Fruit fly (Drosophila melanogaster) whole organism, embryonic: ENCODE data around the gene CG10467.

Source experiments
- CG15011 ChIP-seq: fragments of 200-800 bp; sonication (Bioruptor generic); optimal IDR thresholded peaks from 3 replicates; lab custom pipeline; 2018; ENCODE audit warnings: missing biosample characterization, mild to moderate bottlenecking, missing genetic modification characterization
- CG16863 ChIP-seq: fragments of 200-800 bp; sonication (Bioruptor generic); optimal IDR thresholded peaks from 3 replicates; lab custom pipeline; 2016; ENCODE audit warnings: missing biosample characterization, missing genetic modification characterization
- CG5953 ChIP-seq: fragments of 200-800 bp; sonication (Bioruptor generic); IDR thresholded peaks from 2 replicates; pipeline ENCODE4 v1.3.6; 2022; ENCODE audit warnings: missing biosample characterization, missing genetic modification characterization
- Dfd ChIP-seq, 2 experiments: fragments of >200 bp; optimal IDR thresholded peaks; 2 replicates each; lab custom pipeline; 2017; ENCODE audit warnings: missing biosample characterization in 2 of 2, missing genetic modification characterization in 2 of 2
- HHEX ChIP-seq: fragments of 200-800 bp; sonication (Bioruptor generic); optimal IDR thresholded peaks from 3 replicates; lab custom pipeline; 2017; ENCODE audit warnings: missing biosample characterization, mild to moderate bottlenecking, missing genetic modification characterization, missing genetic modification reagents
- Mrtf ChIP-seq: fragments of 200-800 bp; sonication (Bioruptor generic); IDR thresholded peaks from 3 replicates; pipeline ENCODE4 v1.3.6; 2022; ENCODE audit warnings: missing biosample characterization, missing genetic modification characterization
- Sox102F ChIP-seq: fragments of 200-800 bp; sonication (Bioruptor generic); optimal IDR thresholded peaks from 2 replicates; lab custom pipeline; 2018; ENCODE audit warnings: missing biosample characterization, mild to moderate bottlenecking, missing genetic modification characterization, moderate library complexity
- exex ChIP-seq: fragments of 200-800 bp; sonication (Bioruptor generic); optimal IDR thresholded peaks from 4 replicates; lab custom pipeline; 2018; ENCODE audit warnings: missing biosample characterization, mild to moderate bottlenecking, missing genetic modification characterization, moderate library complexity
- pros ChIP-seq: fragments of 200-800 bp; sonication (Bioruptor generic); optimal IDR thresholded peaks from 3 replicates; lab custom pipeline; 2019; ENCODE audit warnings: missing biosample characterization, mild to moderate bottlenecking, missing genetic modification characterization, moderate library complexity
- sima ChIP-seq: fragments of 200-800 bp; sonication (Bioruptor generic); optimal IDR thresholded peaks from 2 replicates; lab custom pipeline; 2016; ENCODE audit warnings: missing biosample characterization, missing genetic modification characterization
- tll ChIP-seq, 2 experiments: fragments of 200-800 bp in 1 of 2; fragments of >200 bp in 1 of 2; sonication (Bioruptor generic) in 1 of 2; optimal IDR thresholded peaks; 2 replicates each; lab custom pipeline; 2017 to 2019; ENCODE audit warnings: missing biosample characterization in 2 of 2, missing genetic modification characterization in 2 of 2, mild to moderate bottlenecking in 1 of 2, moderate library complexity in 1 of 2

DNA sequence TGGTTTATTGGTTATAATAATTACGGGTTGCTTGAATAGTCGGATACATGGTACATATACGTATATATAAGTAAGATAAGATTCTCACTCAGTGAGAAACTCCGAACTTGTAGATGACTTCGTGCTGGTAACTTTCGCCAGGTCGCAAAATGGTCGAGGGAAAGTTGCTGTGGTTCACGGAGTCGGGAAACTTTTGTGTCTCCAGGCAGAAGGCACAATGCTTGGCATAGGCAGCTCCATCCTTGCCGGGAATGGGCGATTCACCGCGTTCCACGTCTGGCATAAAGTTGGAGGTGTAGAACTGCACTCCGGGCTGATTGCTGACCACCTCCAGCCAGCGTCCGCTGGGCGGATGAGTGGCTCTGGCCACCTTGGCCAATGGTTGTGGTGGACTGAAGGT, 1.3 kb downstream of the CG10467 start, which contains the start of gene CG10469:
- TF ChIP-seq pros (GFP tag; lab: Kevin White, UChicago) (no peak), exex (no peak), Mrtf (GFP tag; lab: Robert Waterston, UW) (no peak), CG16863 (GFP tag; lab: Kevin White, UChicago) (no peak), Sox102F (GFP tag; lab: Kevin White, UChicago) (no peak), sima (GFP tag; lab: Kevin White, UChicago) (no peak), tll (GFP tag; optimal IDR thresholded peaks at IDR 0.05; lab: Kevin White, UChicago) (no peak), CG15011 (no peak), HHEX (no peak), Dfd (GFP tag; optimal IDR thresholded peaks at IDR 0.05; lab: Kevin White, UChicago) (no peak), CG5953 (GFP tag; lab: Robert Waterston, UW) (no peak)
